Worm (Caenorhabditis elegans) whole organism, young adult: ENCODE data around the gene rpoa-12.

ENCODE experiments used
- B0019.2 ChIP-seq: fragments of 200-800 bp; sonication (Bioruptor generic); conservative IDR thresholded peaks from 2 replicates; pipeline ENCODE4 v1.3.6; 2022; ENCODE audit warnings: missing genetic modification reagents, missing genetic modification characterization, missing compliant biosample characterization
- B0035.1 ChIP-seq: sonication (generic microtip); optimal IDR thresholded peaks from 2 replicates; lab custom pipeline; 2016; ENCODE audit warnings: missing genetic modification characterization, mild to moderate bottlenecking, missing compliant biosample characterization, missing genotype, missing genetic modification reagents
- C17E4.6 ChIP-seq: fragments of 200-800 bp; sonication (Bioruptor generic); IDR thresholded peaks from 2 replicates; pipeline ENCODE4 v1.3.6; 2022; ENCODE audit warnings: missing genetic modification reagents, missing genetic modification characterization, missing compliant biosample characterization
- F22D6.2 ChIP-seq: sonication (generic microtip); optimal IDR thresholded peaks from 2 replicates; lab custom pipeline; 2016; ENCODE audit warnings: mild to moderate bottlenecking, missing genetic modification characterization, missing compliant biosample characterization
- F33H1.4 ChIP-seq: fragments of 200-800 bp; sonication (Bioruptor generic); IDR thresholded peaks from 2 replicates; pipeline ENCODE4 v1.3.6; 2022; ENCODE audit warnings: missing genetic modification reagents, missing genetic modification characterization, missing compliant biosample characterization
- F57A8.1 ChIP-seq: fragments of 200-800 bp; sonication (Bioruptor generic); optimal IDR thresholded peaks from 2 replicates; lab custom pipeline; 2018; ENCODE audit warnings: mild to moderate bottlenecking, missing genetic modification characterization, moderate library complexity, missing compliant biosample characterization
- T07F8.4 ChIP-seq: sonication (generic microtip); optimal IDR thresholded peaks from 2 replicates; lab custom pipeline; 2016; ENCODE audit warnings: mild to moderate bottlenecking, missing genetic modification characterization, moderate library complexity, missing compliant biosample characterization
- Y67H2A.10 ChIP-seq: fragments of 200-800 bp; sonication (Bioruptor generic); conservative IDR thresholded peaks from 2 replicates; pipeline ENCODE4 v1.3.6; 2022; ENCODE audit warnings: missing genetic modification reagents, missing genetic modification characterization, missing compliant biosample characterization
- Y95B8A.8 ChIP-seq: fragments of 200-800 bp; sonication (Bioruptor generic); IDR thresholded peaks from 2 replicates; pipeline ENCODE4 v1.3.6; 2022; ENCODE audit warnings: missing genetic modification reagents, missing genetic modification characterization, missing compliant biosample characterization
- aptf-3 ChIP-seq: fragments of 200-800 bp; sonication (Bioruptor generic); IDR thresholded peaks from 2 replicates; pipeline ENCODE4 v1.3.6; 2022; ENCODE audit warnings: missing genetic modification characterization, missing compliant biosample characterization
- attf-3 ChIP-seq: fragments of 200-800 bp; sonication (Bioruptor generic); conservative IDR thresholded peaks from 2 replicates; pipeline ENCODE4 v1.3.6; 2022; ENCODE audit warnings: missing genetic modification reagents, missing genetic modification characterization, missing compliant biosample characterization
- bed-1 ChIP-seq: fragments of 200-800 bp; sonication (Bioruptor generic); IDR thresholded peaks from 2 replicates; pipeline ENCODE4 v1.3.6; 2022; ENCODE audit warnings: missing genetic modification reagents, missing genetic modification characterization, missing compliant biosample characterization
- ccch-3 ChIP-seq: fragments of 200-800 bp; sonication (Bioruptor generic); optimal IDR thresholded peaks from 2 replicates; lab custom pipeline; 2018; ENCODE audit warnings: mild to moderate bottlenecking, missing genetic modification characterization, missing compliant biosample characterization
- cebp-1 ChIP-seq, 2 experiments: fragments of 200-800 bp in 1 of 2; sonication (Bioruptor generic) in 1 of 2; sonication (generic microtip) in 1 of 2; IDR thresholded peaks in 1 of 2; optimal IDR thresholded peaks in 1 of 2; 2 replicates each; pipeline versions ENCODE4 v1.3.6 to Lab custom; 2017 to 2022; ENCODE audit warnings: missing compliant biosample characterization in 2 of 2, missing genetic modification characterization in 2 of 2, mild to moderate bottlenecking in 1 of 2, missing genetic modification reagents in 1 of 2, moderate library complexity in 1 of 2
- ceh-27 ChIP-seq: fragments of 200-800 bp; sonication (Bioruptor generic); optimal IDR thresholded peaks from 2 replicates; lab custom pipeline; 2018; ENCODE audit warnings: mild to moderate bottlenecking, missing genetic modification characterization, moderate library complexity, missing compliant biosample characterization
- ceh-40 ChIP-seq: fragments of 200-800 bp; sonication (Bioruptor generic); IDR thresholded peaks from 2 replicates; pipeline ENCODE4 v1.3.6; 2022; ENCODE audit warnings: missing genetic modification characterization, missing compliant biosample characterization
- ceh-58 ChIP-seq: fragments of 200-800 bp; sonication (Bioruptor generic); IDR thresholded peaks from 2 replicates; pipeline ENCODE4 v1.3.6; 2022; ENCODE audit warnings: missing genetic modification characterization, missing compliant biosample characterization
- ceh-91 ChIP-seq: fragments of 200-800 bp; sonication (Bioruptor generic); IDR thresholded peaks from 2 replicates; pipeline ENCODE4 v1.3.6; 2022; ENCODE audit warnings: missing genetic modification reagents, missing genetic modification characterization, missing compliant biosample characterization
- chd-7 ChIP-seq: sonication (generic microtip); optimal IDR thresholded peaks from 2 replicates; lab custom pipeline; 2016; ENCODE audit warnings: mild to moderate bottlenecking, missing genetic modification characterization, moderate library complexity, missing compliant biosample characterization
- dox-1 ChIP-seq: fragments of 200-800 bp; sonication (Bioruptor generic); IDR thresholded peaks from 2 replicates; pipeline ENCODE4 v1.3.6; 2022; ENCODE audit warnings: missing genetic modification reagents, missing genetic modification characterization, missing compliant biosample characterization
- efl-1 ChIP-seq: fragments of 150-350 bp; optimal IDR thresholded peaks from 2 replicates; lab custom pipeline; 2014; ENCODE audit warnings: missing biosample characterization, missing genetic modification reagents, missing genetic modification characterization
- let-526 ChIP-seq: fragments of 200-800 bp; sonication (Bioruptor generic); IDR thresholded peaks from 2 replicates; pipeline ENCODE4 v1.3.6; 2022; ENCODE audit warnings: missing genetic modification reagents, missing genetic modification characterization, missing compliant biosample characterization
- lin-54 ChIP-seq: fragments of 200-800 bp; sonication (Bioruptor generic); optimal IDR thresholded peaks from 2 replicates; lab custom pipeline; 2018; ENCODE audit warnings: mild to moderate bottlenecking, missing genetic modification characterization, missing compliant biosample characterization
- madf-10 ChIP-seq: sonication (generic microtip); optimal IDR thresholded peaks from 2 replicates; lab custom pipeline; 2016; ENCODE audit warnings: mild to moderate bottlenecking, missing genetic modification characterization, missing compliant biosample characterization
- madf-3 ChIP-seq: fragments of 200-800 bp; sonication (Bioruptor generic); IDR thresholded peaks from 2 replicates; pipeline ENCODE4 v1.3.6; 2022; ENCODE audit warnings: missing genetic modification reagents, missing genetic modification characterization, missing compliant biosample characterization
- mcd-1 ChIP-seq: fragments of 200-800 bp; sonication (Bioruptor generic); IDR thresholded peaks from 2 replicates; pipeline ENCODE4 v1.3.6; 2022; ENCODE audit warnings: missing genetic modification reagents, missing genetic modification characterization, missing compliant biosample characterization
- mes-4 ChIP-seq: sonication (generic microtip); optimal IDR thresholded peaks from 2 replicates; lab custom pipeline; 2016; ENCODE audit warnings: missing genotype, missing genetic modification characterization, missing compliant biosample characterization
- nfyb-1 ChIP-seq: fragments of 200-800 bp; sonication (Bioruptor generic); IDR thresholded peaks from 2 replicates; pipeline ENCODE4 v1.3.6; 2022; ENCODE audit warnings: missing genetic modification reagents, missing genetic modification characterization, missing compliant biosample characterization
- rpc-1 ChIP-seq, 2 experiments: fragments of 150-350 bp in 1 of 2; sonication (generic microtip) in 1 of 2; optimal IDR thresholded peaks; 2 replicates each; lab custom pipeline; 2014 to 2018; ENCODE audit warnings: missing biosample characterization in 1 of 2, missing genetic modification characterization in 1 of 2, missing genetic modification reagents in 1 of 2, missing genotype in 1 of 2
- snpc-1.3 ChIP-seq: sonication (generic microtip); optimal IDR thresholded peaks from 2 replicates; lab custom pipeline; 2017; ENCODE audit warnings: missing genetic modification characterization, mild to moderate bottlenecking, missing compliant biosample characterization, antibody characterized with exemption, moderate library complexity, missing genotype, missing genetic modification reagents; ENCODE audit not compliant: insufficient read depth
- tbp1 ChIP-seq: fragments of 200-800 bp; sonication (Bioruptor generic); optimal IDR thresholded peaks from 2 replicates; lab custom pipeline; 2018; ENCODE audit warnings: mild to moderate bottlenecking, missing genetic modification characterization, missing compliant biosample characterization
- unc-130 ChIP-seq: sonication (generic microtip); optimal IDR thresholded peaks from 2 replicates; lab custom pipeline; 2016; ENCODE audit warnings: missing genetic modification reagents, missing genetic modification characterization, missing compliant biosample characterization
- unc-62 ChIP-seq: fragments of 150-350 bp; optimal IDR thresholded peaks from 2 replicates; lab custom pipeline; 2014; ENCODE audit warnings: missing biosample characterization, missing genetic modification reagents, missing genetic modification characterization
- zfh-2 ChIP-seq: fragments of 200-800 bp; sonication (Bioruptor generic); conservative IDR thresholded peaks from 2 replicates; pipeline ENCODE4 v1.3.6; 2022; ENCODE audit warnings: missing genetic modification reagents, missing genetic modification characterization, missing compliant biosample characterization
- ztf-25 ChIP-seq: fragments of 200-800 bp; sonication (Bioruptor generic); IDR thresholded peaks from 2 replicates; pipeline ENCODE4 v1.3.6; 2022; ENCODE audit warnings: missing genetic modification reagents, missing genetic modification characterization, missing compliant biosample characterization
- ztf-28 ChIP-seq: fragments of 200-800 bp; sonication (Bioruptor generic); IDR thresholded peaks from 2 replicates; pipeline ENCODE4 v1.3.6; 2022; ENCODE audit warnings: missing genetic modification reagents, missing genetic modification characterization, missing compliant biosample characterization

rpoa-12 gene

DNA sequence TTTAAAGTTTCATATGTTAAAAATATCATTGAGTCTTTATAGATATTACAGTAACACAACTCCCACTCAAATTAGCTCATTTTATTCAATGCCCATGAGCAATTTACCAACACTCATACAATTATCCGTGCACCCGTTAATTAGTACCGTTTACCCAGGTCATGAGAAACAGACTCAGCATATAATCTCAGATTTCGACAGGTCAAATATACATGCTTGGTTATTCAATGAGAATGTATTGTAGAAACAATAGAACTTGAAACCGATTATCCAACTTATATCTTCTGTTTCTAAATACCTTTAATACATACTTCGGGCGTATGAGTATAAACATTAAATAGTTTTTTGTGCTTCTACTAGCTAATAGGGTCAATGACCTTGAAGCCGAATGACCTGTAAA lies 13.1 kb upstream of the rpoa-12 start:
- TF ChIP-seq chd-7 (tag; lab: Kevin White, UChicago) (no peak), lin-54 (GFP tag; lab: Kevin White, UChicago) (no peak), cebp-1 (GFP tag; IDR thresholded peaks at IDR 0.05; lab: Robert Waterston, UW) (no peak), cebp-1 (tag; optimal IDR thresholded peaks at IDR 0.05; lab: Kevin White, UChicago) (no peak), Y95B8A.8 (GFP tag; lab: Robert Waterston, UW) (no peak), B0035.1 (tag; lab: Kevin White, UChicago) (no peak), madf-3 (GFP tag; lab: Robert Waterston, UW) (no peak), madf-10 (no peak)

DNA sequence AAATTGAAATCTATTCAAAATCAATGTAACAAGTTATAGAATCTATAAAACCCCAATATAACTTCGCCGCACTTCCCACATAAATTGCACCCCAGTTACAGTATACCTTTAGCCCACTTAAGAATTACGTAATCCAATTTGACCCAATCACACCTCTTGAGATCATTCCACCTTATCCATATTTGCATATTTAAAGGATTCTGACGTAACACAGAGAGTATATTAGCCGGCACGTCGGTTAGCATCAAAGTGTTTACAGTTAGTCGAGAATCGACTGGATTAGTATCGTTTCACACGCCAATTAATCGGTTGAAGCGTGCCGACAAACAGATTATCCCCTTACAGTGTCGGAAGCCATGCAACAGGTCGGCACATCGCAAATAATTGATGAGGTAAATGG lies 10.5 kb upstream of the rpoa-12 start:
- TF ChIP-seq Y67H2A.10 (GFP tag; lab: Robert Waterston, UW) (no peak), dox-1 (GFP tag; lab: Robert Waterston, UW) (no peak), Y95B8A.8 (GFP tag; lab: Robert Waterston, UW) (no peak), ceh-40 (GFP tag; lab: Robert Waterston, UW) (no peak)
- TF ChIP-seq, all 124 proteins: peak for 0

DNA sequence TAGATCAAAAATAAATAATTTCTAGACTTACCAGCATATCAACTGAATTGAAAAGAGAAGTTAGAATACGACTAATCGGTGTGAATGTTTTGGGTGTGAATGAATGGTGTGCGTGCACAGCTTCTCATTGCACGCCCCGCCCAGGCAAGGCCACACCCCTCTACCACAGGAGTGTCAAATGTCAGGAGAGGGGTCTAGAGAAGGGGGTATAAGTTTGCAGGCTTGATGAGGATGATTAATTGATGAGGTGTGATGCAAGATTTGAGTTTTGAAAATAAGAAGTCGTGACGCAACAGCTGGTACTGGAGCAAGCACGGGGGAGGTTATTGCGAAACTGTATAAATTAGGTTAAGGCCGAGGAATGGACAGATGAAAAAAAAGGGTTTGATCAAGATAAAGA lies 9.2 kb upstream of the rpoa-12 start, which contains the start of gene egl-1:
TSS of gene egl-1 (minus strand) at position 101 of the 400 bp plus-strand sequence.
- TF ChIP-seq aptf-3 (GFP tag; lab: Robert Waterston, UW) (0 out of 2 replicates have a peak, but pooled peaks have one; percentile 35), ceh-27 (GFP tag; lab: Kevin White, UChicago) (no peak)

DNA sequence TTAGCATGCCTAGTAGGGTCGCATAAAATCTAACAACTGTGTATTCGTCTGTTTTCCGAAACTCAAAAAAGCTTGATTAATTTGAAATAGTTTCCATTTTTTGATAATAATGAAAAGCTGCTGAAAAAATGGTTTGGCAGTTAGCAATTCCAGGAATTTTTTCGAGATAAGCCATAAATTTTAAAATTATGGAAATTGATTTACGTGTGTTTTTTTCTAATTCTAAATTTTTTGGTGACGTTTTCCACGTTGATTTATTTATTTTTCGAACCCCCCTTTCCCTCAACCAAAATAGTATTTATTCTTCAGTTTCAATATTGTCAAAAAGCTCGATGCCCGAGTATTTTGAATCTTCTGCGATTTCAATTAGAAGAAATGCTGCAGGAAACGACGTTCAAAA lies 5.8 kb upstream of the rpoa-12 start, which contains the start of gene F23B12.1:
TSS of gene F23B12.1 (plus strand) at position 301 of the 400 bp plus-strand sequence.
- TF ChIP-seq ceh-40 (GFP tag; lab: Robert Waterston, UW) (no peak), let-526 (GFP tag; lab: Robert Waterston, UW) (no peak), mcd-1 (no peak), F57A8.1 (no peak), zfh-2 (GFP tag; lab: Robert Waterston, UW) (no peak), ceh-58 (GFP tag; lab: Robert Waterston, UW) (no peak), T07F8.4 (tag; lab: Kevin White, UChicago) (no peak), nfyb-1 (GFP tag; lab: Robert Waterston, UW) (no peak), ccch-3 (GFP tag; lab: Kevin White, UChicago) (no peak), C17E4.6 (GFP tag; lab: Robert Waterston, UW) (no peak), mes-4 (tag; lab: Kevin White, UChicago) (no peak), efl-1 (GFP tag; lab: Kevin White, UChicago) (no peak), unc-130 (GFP tag; lab: Kevin White, UChicago) (no peak), tbp1 (GFP tag; lab: Kevin White, UChicago) (no peak), madf-10 (no peak), ztf-28 (GFP tag; lab: Robert Waterston, UW) (no peak), attf-3 (no peak)

DNA sequence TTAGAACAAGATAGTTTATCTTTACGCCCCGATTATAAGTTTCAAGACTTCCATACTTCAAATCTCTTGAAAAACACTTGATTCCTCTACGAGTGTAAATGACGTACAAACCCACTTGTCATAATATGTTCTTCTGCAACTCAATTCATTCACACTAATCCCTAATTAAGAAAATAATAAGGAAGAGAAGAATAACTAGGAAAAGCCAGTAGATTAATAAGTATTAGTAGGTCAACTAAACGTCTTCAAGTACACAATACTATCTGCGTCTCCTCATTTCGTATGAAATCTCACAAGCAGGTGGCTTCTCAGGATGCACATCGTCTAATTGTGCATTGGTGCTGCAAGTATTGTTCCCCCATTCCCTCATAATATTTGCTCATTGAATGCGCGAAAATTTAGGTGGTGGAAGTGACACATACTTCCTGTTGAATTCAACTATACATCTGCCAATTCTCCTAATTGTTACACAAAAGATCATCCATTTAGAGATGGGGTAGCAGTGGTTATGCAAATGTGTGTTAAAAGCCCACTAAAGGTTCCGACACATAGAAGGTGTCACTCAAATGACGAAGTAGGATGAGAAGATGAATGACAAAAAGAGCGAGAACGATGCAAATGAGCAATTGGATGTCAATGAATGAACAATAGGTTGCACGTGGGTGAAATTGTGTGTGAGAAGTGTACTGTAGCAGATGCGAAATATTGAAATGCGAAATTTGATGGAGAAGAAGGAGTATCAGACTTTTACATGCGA lies 4.1 kb upstream of the rpoa-12 start:
- TF ChIP-seq ceh-40 (GFP tag; lab: Robert Waterston, UW), result no peak
- no peak for TF ChIP-seq bed-1 (GFP tag; lab: Robert Waterston, UW)
- TF ChIP-seq ceh-91 (GFP tag; lab: Robert Waterston, UW), result no peak
- TF ChIP-seq nfyb-1 (GFP tag; lab: Robert Waterston, UW), result no peak
- no peak for TF ChIP-seq snpc-1.3 (tag; lab: Kevin White, UChicago)
- TF ChIP-seq unc-62 (GFP tag; lab: Kevin White, UChicago), result no peak
- no peak for TF ChIP-seq unc-130 (GFP tag; lab: Kevin White, UChicago)
- no peak for TF ChIP-seq F33H1.4
- TF ChIP-seq F22D6.2 (tag; lab: Kevin White, UChicago), result no peak
- no peak for TF ChIP-seq ztf-25 (GFP tag; lab: Robert Waterston, UW)
- no peak for TF ChIP-seq B0019.2
- TF ChIP-seq B0035.1 (tag; lab: Kevin White, UChicago), result no peak
- no peak for TF ChIP-seq rpc-1 (optimal IDR thresholded peaks at IDR 0.05; lab: Kevin White, UChicago)
- no peak for TF ChIP-seq rpc-1 (tag; optimal IDR thresholded peaks at IDR 0.05; lab: Kevin White, UChicago)
